Fruit fly (Drosophila melanogaster) whole organism, pupa: ENCODE data around the gene Sfp23F.

ENCODE experiments used
- CG10348 ChIP-seq: fragments of 200-800 bp; sonication (Bioruptor generic); IDR thresholded peaks from 2 replicates; pipeline ENCODE4 v1.3.6; 2022; ENCODE audit warnings: missing biosample characterization, missing genetic modification characterization
- CG12605 ChIP-seq: fragments of 200-800 bp; sonication (Bioruptor generic); IDR thresholded peaks from 2 replicates; pipeline ENCODE4 v1.3.6; 2022; ENCODE audit warnings: missing biosample characterization, missing genetic modification characterization
- CG13204 ChIP-seq: fragments of 200-800 bp; sonication (Bioruptor generic); optimal IDR thresholded peaks from 2 replicates; lab custom pipeline; 2018; ENCODE audit warnings: missing biosample characterization, mild to moderate bottlenecking, missing genetic modification characterization, moderate library complexity
- CG14655 ChIP-seq: fragments of 200-800 bp; sonication (Bioruptor generic); optimal IDR thresholded peaks from 3 replicates; lab custom pipeline; 2017; ENCODE audit warnings: mild to moderate bottlenecking, missing biosample characterization, missing genetic modification reagents, missing genetic modification characterization
- CG15710 ChIP-seq: fragments of 200-800 bp; sonication (Bioruptor generic); optimal IDR thresholded peaks from 2 replicates; lab custom pipeline; 2018; ENCODE audit warnings: missing biosample characterization, mild to moderate bottlenecking, missing genetic modification characterization, moderate library complexity
- CG17806 ChIP-seq: fragments of 200-800 bp; sonication (Bioruptor generic); optimal IDR thresholded peaks from 2 replicates; lab custom pipeline; 2018; ENCODE audit warnings: missing biosample characterization, mild to moderate bottlenecking, missing genetic modification characterization, moderate library complexity
- CG32121 ChIP-seq: fragments of 200-800 bp; sonication (Bioruptor generic); IDR thresholded peaks from 2 replicates; pipeline ENCODE4 v1.3.6; 2022; ENCODE audit warnings: missing biosample characterization, missing genetic modification characterization
- CG34367 ChIP-seq: fragments of 200-800 bp; sonication (Bioruptor generic); optimal IDR thresholded peaks from 2 replicates; lab custom pipeline; 2018; ENCODE audit warnings: missing biosample characterization, mild to moderate bottlenecking, missing genetic modification characterization
- CG4496 ChIP-seq: fragments of 200-800 bp; sonication (Bioruptor generic); IDR thresholded peaks from 3 replicates; pipeline ENCODE4 v1.3.6; 2022; ENCODE audit warnings: missing biosample characterization, missing genetic modification characterization
- CG8159 ChIP-seq: fragments of 200-800 bp; sonication (Bioruptor generic); optimal IDR thresholded peaks from 3 replicates; lab custom pipeline; 2018; ENCODE audit warnings: missing biosample characterization, mild to moderate bottlenecking, missing genetic modification characterization, moderate library complexity
- CG8301 ChIP-seq: fragments of 200-800 bp; sonication (Bioruptor generic); optimal IDR thresholded peaks from 2 replicates; lab custom pipeline; 2018; ENCODE audit warnings: missing biosample characterization, mild to moderate bottlenecking, missing genetic modification characterization
- CG9948 ChIP-seq: fragments of 200-800 bp; sonication (Bioruptor generic); optimal IDR thresholded peaks from 2 replicates; lab custom pipeline; 2018; ENCODE audit warnings: missing biosample characterization, mild to moderate bottlenecking, missing genetic modification characterization, moderate library complexity
- D1 ChIP-seq: fragments of 200-800 bp; sonication (Bioruptor generic); optimal IDR thresholded peaks from 2 replicates; lab custom pipeline; 2018; ENCODE audit warnings: missing biosample characterization, mild to moderate bottlenecking, missing genetic modification characterization, moderate library complexity
- EcR ChIP-seq: fragments of 200-800 bp; sonication (Bioruptor generic); optimal IDR thresholded peaks from 3 replicates; lab custom pipeline; 2019; ENCODE audit warnings: missing biosample characterization, missing genetic modification characterization, mild to moderate bottlenecking, moderate library complexity, missing genetic modification reagents
- Ets98B ChIP-seq: fragments of 200-800 bp; sonication (Bioruptor generic); IDR thresholded peaks from 2 replicates; pipeline ENCODE4 v1.3.6; 2022; ENCODE audit warnings: missing biosample characterization, missing genetic modification characterization
- Pif1A ChIP-seq: fragments of 200-800 bp; sonication (Bioruptor generic); optimal IDR thresholded peaks from 3 replicates; lab custom pipeline; 2016; ENCODE audit warnings: missing biosample characterization, missing genetic modification characterization
- Pif1B ChIP-seq: fragments of 200-800 bp; sonication (Bioruptor generic); optimal IDR thresholded peaks from 3 replicates; lab custom pipeline; 2016; ENCODE audit warnings: missing biosample characterization, missing genetic modification characterization
- Snoo ChIP-seq: fragments of 200-800 bp; sonication (Bioruptor generic); optimal IDR thresholded peaks from 3 replicates; lab custom pipeline; 2017; ENCODE audit warnings: missing biosample characterization, mild to moderate bottlenecking, missing genetic modification characterization, inconsistent platforms
- fd96Ca ChIP-seq: fragments of 200-800 bp; sonication (Bioruptor generic); IDR thresholded peaks from 3 replicates; pipeline ENCODE4 v1.3.6; 2022; ENCODE audit warnings: missing biosample characterization, missing genetic modification characterization
- gl ChIP-seq: fragments of 200-800 bp; sonication (Bioruptor generic); optimal IDR thresholded peaks from 2 replicates; lab custom pipeline; 2018; ENCODE audit warnings: missing biosample characterization, mild to moderate bottlenecking, missing genetic modification characterization
- rn ChIP-seq: fragments of 200-800 bp; sonication (Bioruptor generic); IDR thresholded peaks from 2 replicates; pipeline ENCODE4 v1.3.6; 2022; ENCODE audit warnings: missing biosample characterization, missing genetic modification characterization

Gene Sfp23F

DNA sequence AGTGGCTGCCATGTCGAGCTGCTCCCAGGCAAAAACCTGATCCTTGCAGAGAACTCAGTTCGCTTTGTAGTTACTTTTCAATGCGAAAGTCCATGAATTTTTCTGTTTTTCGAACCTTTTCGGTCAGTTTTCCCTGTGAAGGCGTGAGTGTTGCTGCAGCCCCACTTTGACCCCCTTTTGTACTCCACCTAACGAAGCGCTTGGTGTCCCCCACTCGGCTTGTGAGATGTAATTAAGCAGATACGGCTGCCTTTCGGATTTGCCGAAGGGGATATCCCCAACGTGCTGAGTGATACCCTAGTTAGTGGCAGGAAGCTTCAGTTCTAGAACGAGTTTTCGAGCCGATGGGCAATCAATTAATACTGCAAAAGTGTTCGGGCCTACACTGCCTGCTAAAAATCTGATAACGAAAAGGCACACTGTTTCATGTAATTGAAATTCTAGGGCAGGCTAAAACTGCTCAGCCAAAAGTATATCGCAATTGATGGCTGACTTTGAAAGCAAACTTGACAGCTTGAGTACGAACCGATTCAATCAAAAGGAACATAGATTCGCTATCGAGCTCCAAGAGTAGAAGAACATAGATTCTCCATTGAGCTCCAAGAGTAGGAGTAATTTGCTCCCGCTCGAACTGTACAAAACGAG is 35.8 kb downstream of the Sfp23F start:
- no peak for TF ChIP-seq gl
- TF ChIP-seq CG12605 (GFP tag; lab: Robert Waterston, UW): no peak
- TF ChIP-seq EcR (GFP tag; lab: Kevin White, UChicago): peak; percentile 59
- TF ChIP-seq CG17806 (tag; lab: Kevin White, UChicago): peak; percentile 25
- peak; percentile 4 for TF ChIP-seq CG8301 (tag; lab: Kevin White, UChicago)
- TF ChIP-seq fd96Ca (GFP tag; lab: Robert Waterston, UW): 0 out of 3 replicates have a peak, but pooled peaks have one; percentile 21
- TF ChIP-seq D1 (tag; lab: Kevin White, UChicago): no peak
- TF ChIP-seq CG34367 (tag; lab: Kevin White, UChicago): peak; percentile 47
- TF ChIP-seq CG9948 (tag; lab: Kevin White, UChicago): peak; percentile 47
- peak; percentile 2 for TF ChIP-seq CG13204 (GFP tag; lab: Kevin White, UChicago)
- TF ChIP-seq Pif1B (GFP tag; lab: Kevin White, UChicago): peak; percentile 6
- peak; percentile 26 for TF ChIP-seq CG14655
- peak; percentile 70 for TF ChIP-seq CG8159 (tag; lab: Kevin White, UChicago)
- peak; percentile 72 for TF ChIP-seq CG15710 (tag; lab: Kevin White, UChicago)
- 0 out of 3 replicates have a peak, but pooled peaks have one; percentile 8 for TF ChIP-seq CG4496

dm6 chr2L:3348146-3348747 is 39.3 kb downstream of the Sfp23F start:
- peak; percentile 97 for TF ChIP-seq fd96Ca (GFP tag; lab: Robert Waterston, UW)
- TF ChIP-seq CG4496: peak; percentile 99
- peak; percentile 94 for TF ChIP-seq Pif1B (GFP tag; lab: Kevin White, UChicago)
- peak; percentile 96 for TF ChIP-seq CG15710 (tag; lab: Kevin White, UChicago)
- peak; percentile 87 for TF ChIP-seq Snoo
- TF ChIP-seq CG17806 (tag; lab: Kevin White, UChicago): peak; percentile 93
- peak; percentile 92 for TF ChIP-seq CG9948 (tag; lab: Kevin White, UChicago)
- TF ChIP-seq CG13204 (GFP tag; lab: Kevin White, UChicago): peak; percentile 64
- peak; percentile 93 for TF ChIP-seq CG8159 (tag; lab: Kevin White, UChicago)
- TF ChIP-seq CG32121 (GFP tag; lab: Robert Waterston, UW): peak; percentile 97
- TF ChIP-seq CG14655: peak; percentile 90
- peak; percentile 79 for TF ChIP-seq D1 (tag; lab: Kevin White, UChicago)
- TF ChIP-seq EcR (GFP tag; lab: Kevin White, UChicago): peak; percentile 73
- TF ChIP-seq CG12605 (GFP tag; lab: Robert Waterston, UW): peak; percentile 95
- peak; percentile 89 for TF ChIP-seq CG34367 (tag; lab: Kevin White, UChicago)
- peak; percentile 88 for TF ChIP-seq CG8301 (tag; lab: Kevin White, UChicago)
- TF ChIP-seq gl: peak; percentile 83
- peak; percentile 95 for TF ChIP-seq rn (GFP tag; lab: Robert Waterston, UW)
- TF ChIP-seq Pif1A (GFP tag; lab: Kevin White, UChicago): peak; percentile 95
- TF ChIP-seq CG10348 (GFP tag; lab: Robert Waterston, UW): peak; percentile 44; the same call in 1 of the 2 replicates
- peak; percentile 97 for TF ChIP-seq Ets98B (GFP tag; lab: Robert Waterston, UW)

dm6 chr2L:3346483-3346839 is 41.1 kb downstream of the Sfp23F start:
- TF ChIP-seq gl (no peak), CG10348 (GFP tag; lab: Robert Waterston, UW) (no peak), CG15710 (tag; lab: Kevin White, UChicago) (no peak), CG34367 (tag; lab: Kevin White, UChicago) (no peak), Pif1A (GFP tag; lab: Kevin White, UChicago) (no peak), CG9948 (tag; lab: Kevin White, UChicago) (no peak), CG17806 (tag; lab: Kevin White, UChicago) (no peak), CG4496 (no peak), CG8301 (tag; lab: Kevin White, UChicago) (no peak), fd96Ca (GFP tag; lab: Robert Waterston, UW) (no peak), CG14655 (no peak), CG12605 (GFP tag; lab: Robert Waterston, UW) (no peak), CG8159 (tag; lab: Kevin White, UChicago) (no peak), EcR (GFP tag; lab: Kevin White, UChicago) (no peak), D1 (tag; lab: Kevin White, UChicago) (no peak), rn (GFP tag; lab: Robert Waterston, UW) (no peak), Pif1B (GFP tag; lab: Kevin White, UChicago) (no peak), CG13204 (GFP tag; lab: Kevin White, UChicago) (no peak)

dm6 chr2L:3345763-3346482 is 41.6 kb downstream of the Sfp23F start:
- TF ChIP-seq Pif1B (GFP tag; lab: Kevin White, UChicago): peak; percentile 83
- TF ChIP-seq D1 (tag; lab: Kevin White, UChicago): no peak
- TF ChIP-seq CG8301 (tag; lab: Kevin White, UChicago): peak; percentile 86
- peak; percentile 72 for TF ChIP-seq CG34367 (tag; lab: Kevin White, UChicago)
- TF ChIP-seq rn (GFP tag; lab: Robert Waterston, UW): peak; percentile 76
- TF ChIP-seq CG12605 (GFP tag; lab: Robert Waterston, UW): peak; percentile 61
- TF ChIP-seq EcR (GFP tag; lab: Kevin White, UChicago): peak; percentile 99
- TF ChIP-seq CG9948 (tag; lab: Kevin White, UChicago): peak; percentile 85
- TF ChIP-seq CG10348 (GFP tag; lab: Robert Waterston, UW): no peak
- TF ChIP-seq gl: peak; percentile 31
- peak; percentile 78 for TF ChIP-seq Snoo
- TF ChIP-seq CG32121 (GFP tag; lab: Robert Waterston, UW): peak; percentile 78
- TF ChIP-seq fd96Ca (GFP tag; lab: Robert Waterston, UW): peak; percentile 83
- peak; percentile 87 for TF ChIP-seq CG4496
- peak; percentile 89 for TF ChIP-seq CG14655
- TF ChIP-seq Pif1A (GFP tag; lab: Kevin White, UChicago): peak; percentile 89
- peak; percentile 48 for TF ChIP-seq CG15710 (tag; lab: Kevin White, UChicago)
- TF ChIP-seq Ets98B (GFP tag; lab: Robert Waterston, UW): peak; percentile 83
- TF ChIP-seq CG17806 (tag; lab: Kevin White, UChicago): peak; percentile 83
- peak; percentile 74 for TF ChIP-seq CG8159 (tag; lab: Kevin White, UChicago)
- TF ChIP-seq CG13204 (GFP tag; lab: Kevin White, UChicago): peak; percentile 63
